Worm (Caenorhabditis elegans): ENCODE measurements around the gene C01G12.9.

C01G12.9 gene

DNA sequence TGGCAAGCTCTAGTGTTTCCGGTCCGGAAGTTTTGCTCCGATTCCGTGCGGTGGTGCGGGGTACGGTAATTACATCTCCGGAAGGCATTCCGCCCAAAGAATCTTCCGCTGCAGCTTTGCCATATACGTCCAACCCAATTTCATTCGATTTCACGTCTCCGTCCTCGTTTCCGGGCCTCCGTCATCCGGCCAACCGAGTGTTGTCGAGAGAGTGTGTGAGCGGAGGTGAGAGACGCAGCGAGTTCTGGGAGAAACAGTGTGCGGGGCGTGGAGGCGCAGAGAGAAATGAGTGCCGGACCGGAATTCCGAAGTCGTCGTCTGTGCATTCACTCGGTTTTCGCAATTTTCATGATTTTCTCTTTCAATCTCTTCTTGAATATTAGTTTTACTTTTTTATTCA, 9.5 kb upstream of the C01G12.9 start (continued):
- TF ChIP-seq dpl-1 (GFP tag; optimal IDR thresholded peaks at IDR 0.05) (no peak), lin-39 (tag; optimal IDR thresholded peaks at IDR 0.05) (no peak), alr-1 (tag; optimal IDR thresholded peaks at IDR 0.05; ENCODE audit: borderline replicate concordance) (no peak), ets-5 (GFP tag; IDR thresholded peaks at IDR 0.05) (no peak), ceh-63 (GFP tag; optimal IDR thresholded peaks at IDR 0.05) (no peak), zag-1 (tag; optimal IDR thresholded peaks at IDR 0.05) (no peak), ceh-90 (tag; optimal IDR thresholded peaks at IDR 0.05) (no peak), pqm-1 (tag; optimal IDR thresholded peaks at IDR 0.05) (no peak), unc-86 (tag; optimal IDR thresholded peaks at IDR 0.05) (peak; percentile 11), ama-1 (optimal IDR thresholded peaks at IDR 0.05) (no peak), nhr-20 (tag; optimal IDR thresholded peaks at IDR 0.05) (no peak), nhr-90 (tag; optimal IDR thresholded peaks at IDR 0.05; ENCODE audit: poor library complexity) (no peak), unc-30 (tag; optimal IDR thresholded peaks at IDR 0.05) (no peak), fkh-10 (GFP tag; optimal IDR thresholded peaks at IDR 0.05) (peak; percentile 68), zip-4 (GFP tag; optimal IDR thresholded peaks at IDR 0.05) (no peak), unc-62 (GFP tag; optimal IDR thresholded peaks at IDR 0.05) (no peak), elt-2 (tag; optimal IDR thresholded peaks at IDR 0.05) (no peak), jun-1 (tag; optimal IDR thresholded peaks at IDR 0.05) (no peak), ztf-4 (tag; optimal IDR thresholded peaks at IDR 0.05) (no peak), grh-1 (GFP tag; IDR thresholded peaks at IDR 0.05) (no peak), lin-15B (tag; optimal IDR thresholded peaks at IDR 0.05) (no peak), nhr-77 (tag; optimal IDR thresholded peaks at IDR 0.05) (no peak), F16B12.6 (tag; optimal IDR thresholded peaks at IDR 0.05) (no peak), pax-3 (tag; optimal IDR thresholded peaks at IDR 0.05) (no peak), hlh-17 (GFP tag; optimal IDR thresholded peaks at IDR 0.05; ENCODE audit: borderline replicate concordance) (no peak), lir-3 (tag; optimal IDR thresholded peaks at IDR 0.05; ENCODE audit: poor library complexity) (no peak), nhr-11 (tag; optimal IDR thresholded peaks at IDR 0.05) (no peak), efl-3 (GFP tag; optimal IDR thresholded peaks at IDR 0.05) (no peak), egl-13 (tag; optimal IDR thresholded peaks at IDR 0.05) (peak; percentile 41), hpl-2 (GFP tag; optimal IDR thresholded peaks at IDR 0.05) (no peak)

DNA sequence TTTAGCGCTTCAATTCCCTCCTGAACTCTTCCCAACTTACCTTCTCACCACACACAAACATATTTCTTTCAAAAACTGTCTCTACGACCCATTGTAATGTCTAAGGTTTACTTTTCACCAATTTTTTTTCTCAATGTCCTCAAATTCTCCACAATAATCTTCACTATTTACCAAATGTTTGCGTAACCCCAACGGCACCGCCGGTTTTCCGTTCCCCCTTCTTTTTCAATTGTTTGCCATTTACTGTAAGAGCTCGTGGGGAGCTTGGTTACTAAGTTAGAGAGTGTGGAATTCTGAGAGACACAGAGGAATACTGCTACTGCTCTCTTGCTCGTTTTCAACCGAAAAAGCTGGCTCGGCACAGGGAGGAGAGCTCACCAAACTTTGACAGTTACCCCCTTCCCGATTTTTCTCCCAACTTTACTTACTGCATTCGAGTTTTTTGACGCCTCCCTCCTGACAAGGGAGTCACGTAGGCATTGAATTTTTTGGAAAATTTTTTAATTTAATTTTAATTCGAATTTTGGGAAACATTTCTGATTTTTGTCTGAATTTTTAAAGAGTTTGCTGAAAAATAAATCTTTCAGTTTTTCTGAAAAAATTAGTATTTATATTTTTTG, 8.2 kb upstream of the C01G12.9 start:
- TF ChIP-seq efl-1 (optimal IDR thresholded peaks at IDR 0.05), result no peak
- TF ChIP-seq efl-1 (GFP tag; optimal IDR thresholded peaks at IDR 0.05 in 1 of 2), result peak in 1 of 2 experiments; percentile 91
- no peak for TF ChIP-seq irx-1 (tag; optimal IDR thresholded peaks at IDR 0.05)
- peak; percentile 71 for TF ChIP-seq nhr-77 (tag; optimal IDR thresholded peaks at IDR 0.05)
- no peak for TF ChIP-seq lin-39 (tag; optimal IDR thresholded peaks at IDR 0.05)
- TF ChIP-seq lsy-2 (tag; optimal IDR thresholded peaks at IDR 0.05), result peak in 1 of 2 experiments; percentile 4
- no peak for TF ChIP-seq pag-3 (tag; optimal IDR thresholded peaks at IDR 0.05; ENCODE audit: borderline replicate concordance, insufficient read depth)
- no peak for TF ChIP-seq rnt-1 (tag; optimal IDR thresholded peaks at IDR 0.05)
- TF ChIP-seq aly-2 (tag; optimal IDR thresholded peaks at IDR 0.05), result no peak

DNA sequence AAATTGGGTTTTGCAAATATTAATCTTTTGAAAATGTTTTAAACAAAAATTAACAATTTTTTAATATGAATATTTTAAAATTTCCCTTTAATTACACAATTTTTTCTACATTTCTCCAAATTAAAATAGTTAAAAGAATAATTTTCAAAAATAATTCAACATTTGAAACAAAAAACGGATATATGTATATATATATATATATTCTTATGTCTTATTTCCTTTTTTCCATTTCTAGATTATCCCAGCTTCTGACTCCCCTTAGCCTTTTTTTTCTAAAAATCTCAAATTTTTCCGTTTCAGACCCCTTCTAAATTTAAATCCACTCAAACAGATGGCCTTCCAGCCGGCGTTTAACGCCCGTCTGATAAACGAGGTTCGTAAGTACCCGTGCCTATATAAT, 5.5 kb upstream of the C01G12.9 start, which contains the start of gene madf-5:
Gene madf-5 (plus strand): TSS at position 301 of the 400 bp plus-strand sequence.
- TF ChIP-seq ceh-63 (GFP tag; optimal IDR thresholded peaks at IDR 0.05) (no peak), snpc-4 (tag; optimal IDR thresholded peaks at IDR 0.05) (no peak), efl-1 (optimal IDR thresholded peaks at IDR 0.05) (no peak), efl-1 (GFP tag; optimal IDR thresholded peaks at IDR 0.05 in 1 of 2) (no peak), fkh-10 (GFP tag; optimal IDR thresholded peaks at IDR 0.05) (no peak), lir-3 (tag; optimal IDR thresholded peaks at IDR 0.05; ENCODE audit: poor library complexity) (no peak), sup-37 (GFP tag; optimal IDR thresholded peaks at IDR 0.05) (no peak), unc-130 (tag; optimal IDR thresholded peaks at IDR 0.05) (no peak), dsc-1 (tag; optimal IDR thresholded peaks at IDR 0.05) (no peak), lin-14 (GFP tag; optimal IDR thresholded peaks at IDR 0.05) (no peak)

Data from whole organism, L1 larva.